Worm (Caenorhabditis elegans) whole organism, L3 larva: ENCODE measurements around the gene F36H9.1.

Experiments
- ama-1 ChIP-seq: fragments of 150-350 bp; optimal IDR thresholded peaks from 2 replicates; lab custom pipeline; 2018
- elt-3 ChIP-seq, 3 experiments: fragments of 150-350 bp in 1 of 3; sonication (generic microtip) in 2 of 3; optimal IDR thresholded peaks; 2 replicates in 2 of 3; 4 replicates in 1 of 3; lab custom pipeline; 2014 to 2017; ENCODE audit warnings: missing biosample characterization in 3 of 3, missing genetic modification characterization in 3 of 3
- lin-39 ChIP-seq: fragments of 150-350 bp; optimal IDR thresholded peaks from 2 replicates; lab custom pipeline; 2018; ENCODE audit warnings: missing biosample characterization, missing genetic modification reagents, missing genetic modification characterization
- lsy-12 ChIP-seq: sonication (generic microtip); optimal IDR thresholded peaks from 2 replicates; lab custom pipeline; 2016; ENCODE audit warnings: mild to moderate bottlenecking, missing genetic modification characterization, missing compliant biosample characterization
- mdl-1 ChIP-seq: fragments of 150-350 bp; optimal IDR thresholded peaks from 2 replicates; lab custom pipeline; 2014; ENCODE audit warnings: missing biosample characterization, missing genetic modification characterization
- nfya-1 ChIP-seq: sonication (generic microtip); optimal IDR thresholded peaks from 2 replicates; lab custom pipeline; 2017; ENCODE audit warnings: missing genetic modification characterization, mild to moderate bottlenecking, missing compliant biosample characterization, antibody characterized with exemption, moderate library complexity; ENCODE audit not compliant: insufficient read depth
- nhr-25 ChIP-seq: sonication (generic microtip); optimal IDR thresholded peaks from 2 replicates; lab custom pipeline; 2017; ENCODE audit warnings: missing biosample characterization, missing genetic modification characterization
- nhr-28 ChIP-seq: fragments of 150-350 bp; optimal IDR thresholded peaks from 2 replicates; lab custom pipeline; 2014; ENCODE audit warnings: missing biosample characterization, missing genetic modification characterization
- nhr-76 ChIP-seq: fragments of 150-350 bp; sonication (generic microtip); optimal IDR thresholded peaks from 5 replicates; lab custom pipeline; 2014; ENCODE audit warnings: missing biosample characterization, missing genetic modification characterization
- pqm-1 ChIP-seq: fragments of 150-350 bp; optimal IDR thresholded peaks from 2 replicates; lab custom pipeline; 2017; ENCODE audit warnings: missing biosample characterization, missing genetic modification characterization, inconsistent platforms
- skn-1 ChIP-seq: fragments of 150-350 bp; optimal IDR thresholded peaks from 2 replicates; lab custom pipeline; 2014; ENCODE audit warnings: missing biosample characterization, missing genetic modification characterization
- zag-1 ChIP-seq: fragments of 150-350 bp; optimal IDR thresholded peaks from 2 replicates; lab custom pipeline; 2014; ENCODE audit warnings: missing biosample characterization, missing genetic modification characterization
- ztf-11 ChIP-seq: fragments of 150-350 bp; optimal IDR thresholded peaks from 2 replicates; lab custom pipeline; 2014; ENCODE audit warnings: missing biosample characterization, missing genetic modification characterization
- ztf-4 ChIP-seq: fragments of 150-350 bp; optimal IDR thresholded peaks from 2 replicates; lab custom pipeline; 2014; ENCODE audit warnings: missing biosample characterization, missing genetic modification characterization

DNA sequence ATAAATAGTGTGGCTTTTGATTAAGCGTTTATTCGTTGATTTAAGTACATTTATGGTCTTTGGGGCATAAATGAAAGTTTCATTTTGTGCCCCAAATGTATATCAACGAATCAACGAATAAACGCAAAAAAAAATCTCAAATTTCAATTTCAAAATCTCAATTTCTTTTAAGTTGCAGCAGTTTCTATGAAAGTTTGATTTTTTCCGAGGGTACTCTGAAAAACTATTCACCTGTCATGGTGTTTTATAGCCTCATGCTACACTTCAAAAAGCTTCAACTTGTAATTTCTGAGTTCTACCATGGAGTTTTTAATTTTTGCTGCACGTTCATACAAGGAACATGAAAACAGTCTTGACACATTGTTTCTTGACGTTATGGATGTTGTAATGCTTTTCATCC, 41.8 kb upstream of the F36H9.1 start, which contains the start of gene ZK697.1:
- TF ChIP-seq mdl-1 (tag; lab: Kevin White, UChicago) (no peak), nfya-1 (tag; lab: Kevin White, UChicago) (no peak), ama-1 (lab: Kevin White, UChicago) (no peak), zag-1 (tag; lab: Kevin White, UChicago) (no peak), nhr-25 (tag; lab: Kevin White, UChicago) (no peak), lsy-12 (tag; lab: Kevin White, UChicago) (no peak), nhr-28 (tag; lab: Kevin White, UChicago) (no peak), nhr-76 (tag; lab: Kevin White, UChicago) (no peak), ztf-4 (no peak), skn-1 (tag; lab: Kevin White, UChicago) (no peak), ztf-11 (tag; lab: Kevin White, UChicago) (no peak), pqm-1 (tag; lab: Kevin White, UChicago) (no peak), elt-3 (tag; optimal IDR thresholded peaks at IDR 0.05; lab: Kevin White, UChicago) (no peak), lin-39 (tag; lab: Kevin White, UChicago) (no peak)
